Fruit fly (Drosophila melanogaster) whole organism, embryonic: ENCODE results near the gene Yp1.

Experiments used
- CG10654 ChIP-seq: fragments of 200-800 bp; sonication (Bioruptor generic); optimal IDR thresholded peaks from 2 replicates; lab custom pipeline; 2016; ENCODE audit warnings: missing biosample characterization, missing genetic modification characterization
- CG14667 ChIP-seq: fragments of 200-800 bp; sonication (Bioruptor generic); IDR thresholded peaks from 2 replicates; pipeline ENCODE4 v1.3.6; 2022; ENCODE audit warnings: missing biosample characterization, missing genetic modification characterization
- CG30403 ChIP-seq: fragments of 200-800 bp; sonication (Bioruptor generic); optimal IDR thresholded peaks from 3 replicates; lab custom pipeline; 2016; ENCODE audit warnings: missing biosample characterization, missing genetic modification characterization
- CG30431 ChIP-seq: fragments of 200-800 bp; sonication (Bioruptor generic); optimal IDR thresholded peaks from 2 replicates; lab custom pipeline; 2017; ENCODE audit warnings: missing biosample characterization, missing genetic modification characterization
- CG3726 ChIP-seq: fragments of 200-800 bp; sonication (Bioruptor generic); IDR thresholded peaks from 3 replicates; pipeline ENCODE4, ENCODE4 v1.3.6; 2022; ENCODE audit warnings: missing biosample characterization, missing genetic modification characterization
- CG6254 ChIP-seq: fragments of 200-800 bp; sonication (Bioruptor generic); optimal IDR thresholded peaks from 3 replicates; lab custom pipeline; 2017; ENCODE audit warnings: mild to moderate bottlenecking, missing biosample characterization, missing genetic modification reagents, missing genetic modification characterization
- GATAe ChIP-seq: fragments of 200-800 bp; sonication (Bioruptor generic); conservative IDR thresholded peaks from 2 replicates; pipeline ENCODE4 v1.3.6; 2022; ENCODE audit warnings: missing biosample characterization, missing genetic modification characterization
- NC2β ChIP-seq: fragments of 200-800 bp; sonication (Bioruptor generic); optimal IDR thresholded peaks from 2 replicates; lab custom pipeline; 2016; ENCODE audit warnings: missing biosample characterization, missing genetic modification characterization
- ems ChIP-seq: fragments of 200-800 bp; sonication (Bioruptor generic); optimal IDR thresholded peaks from 3 replicates; lab custom pipeline; 2016; ENCODE audit warnings: missing biosample characterization, missing genetic modification characterization
- pita ChIP-seq: fragments of 200-800 bp; sonication (Bioruptor generic); optimal IDR thresholded peaks from 2 replicates; lab custom pipeline; 2017; ENCODE audit warnings: missing biosample characterization, mild to moderate bottlenecking, missing genetic modification characterization

DNA sequence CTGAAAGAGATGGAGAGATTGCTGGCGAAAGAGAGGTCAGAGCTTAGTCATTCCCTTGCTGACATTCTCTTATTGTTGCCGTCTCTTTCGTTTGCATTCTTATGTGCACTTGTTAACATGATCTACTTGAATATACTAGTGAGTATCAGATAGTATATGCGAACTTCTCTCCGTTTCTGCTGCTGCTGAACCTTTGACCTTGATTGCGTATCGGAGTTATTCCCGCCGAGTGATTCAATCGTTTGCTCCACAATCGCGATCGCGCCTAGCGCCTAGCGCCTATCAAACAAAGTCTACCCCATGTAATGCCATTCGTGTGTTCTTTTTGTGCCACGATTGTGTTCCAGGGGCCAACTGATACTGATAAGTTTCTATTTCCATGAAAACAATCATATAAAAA, 35.6 kb downstream of the Yp1 start:
- TF ChIP-seq CG6254 (GFP tag; lab: Kevin White, UChicago): no peak
- no peak for TF ChIP-seq GATAe (GFP tag; lab: Robert Waterston, UW)
- TF ChIP-seq CG14667: no peak
- TF ChIP-seq CG30403: no peak
- no peak for TF ChIP-seq CG30431 (GFP tag; lab: Kevin White, UChicago)
- TF ChIP-seq CG3726 (GFP tag; lab: Robert Waterston, UW): no peak
- TF ChIP-seq ems (GFP tag; lab: Kevin White, UChicago): no peak
- no peak for TF ChIP-seq NC2β
- no peak for TF ChIP-seq pita (GFP tag; lab: Kevin White, UChicago)
- no peak for TF ChIP-seq CG10654 (GFP tag; lab: Kevin White, UChicago)
